Fruit fly (Drosophila melanogaster): ENCODE measurements around the gene msn.

The msn gene

DNA sequence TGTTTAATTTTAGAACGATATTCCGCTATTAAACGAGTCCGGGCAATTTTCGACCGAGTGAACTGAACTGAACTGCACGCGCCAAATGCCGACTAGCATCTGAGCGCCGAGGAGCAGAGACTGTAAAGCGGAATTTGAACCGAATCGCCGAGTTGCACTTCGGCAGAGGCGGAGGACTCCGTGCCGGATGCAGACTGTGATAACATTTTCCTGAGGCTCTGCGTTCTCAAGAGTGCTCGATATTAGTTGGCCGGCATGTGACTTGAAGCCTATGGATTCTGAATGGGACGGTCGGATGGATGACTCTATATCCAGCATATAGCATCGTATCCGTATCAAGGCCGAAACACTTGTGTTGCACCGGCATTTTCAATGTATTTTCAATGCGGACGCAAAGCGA lies 43.6 kb upstream of the msn start, which contains the start of gene Pxn:
Pxn (minus strand) TSS at position 101 of the 400 bp plus-strand sequence.
- TF ChIP-seq CG14711 (tag; optimal IDR thresholded peaks at IDR 0.05) (no peak), Mnt (GFP tag; optimal IDR thresholded peaks at IDR 0.05) (no peak), CG5204 (GFP tag; optimal IDR thresholded peaks at IDR 0.05) (no peak), Crg-1 (GFP tag; optimal IDR thresholded peaks at IDR 0.05) (no peak), cic (GFP tag; optimal IDR thresholded peaks at IDR 0.05) (no peak), CG1620 (GFP tag; optimal IDR thresholded peaks at IDR 0.05) (no peak), pad (GFP tag; optimal IDR thresholded peaks at IDR 0.05) (no peak), CG11617 (GFP tag; optimal IDR thresholded peaks at IDR 0.05) (no peak), toe (GFP tag; optimal IDR thresholded peaks at IDR 0.05) (no peak), CG33017 (tag; optimal IDR thresholded peaks at IDR 0.05) (no peak), ovo (GFP tag; optimal IDR thresholded peaks at IDR 0.05) (no peak), tj (GFP tag; optimal IDR thresholded peaks at IDR 0.05) (no peak), CG12768 (GFP tag; optimal IDR thresholded peaks at IDR 0.05) (no peak), cnc (optimal IDR thresholded peaks at IDR 0.05) (no peak), CG7045 (GFP tag; optimal IDR thresholded peaks at IDR 0.05) (no peak), CG7101 (tag; optimal IDR thresholded peaks at IDR 0.05) (no peak), kay (GFP tag; ENCODE audit: borderline replicate concordance) (no peak), Clk (GFP tag; optimal IDR thresholded peaks at IDR 0.05) (no peak)

DNA sequence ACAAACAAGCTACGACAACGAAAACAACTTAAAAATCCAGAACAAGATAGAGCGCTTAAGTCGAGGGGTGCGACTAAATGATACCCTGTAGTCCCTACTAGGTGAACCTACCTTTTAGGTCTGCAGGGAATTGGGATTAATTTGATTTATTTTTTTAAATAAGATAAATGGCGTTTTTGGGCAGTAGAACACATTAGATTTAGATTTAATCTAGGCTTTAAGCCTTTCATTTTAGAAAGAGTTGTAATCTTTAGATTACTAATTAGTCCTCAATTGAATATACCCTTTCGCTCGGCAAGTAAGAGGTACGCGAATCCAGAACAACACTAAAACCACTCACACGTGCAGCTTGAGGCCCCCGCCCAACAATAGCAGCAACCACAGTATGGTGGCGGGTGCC lies 27.9 kb upstream of the msn start:
- TF ChIP-seq toe (GFP tag; optimal IDR thresholded peaks at IDR 0.05) (no peak), tj (GFP tag; optimal IDR thresholded peaks at IDR 0.05) (no peak), cic (GFP tag; optimal IDR thresholded peaks at IDR 0.05) (no peak), Crg-1 (GFP tag; optimal IDR thresholded peaks at IDR 0.05) (no peak), CG5204 (GFP tag; optimal IDR thresholded peaks at IDR 0.05) (no peak), CG14711 (tag; optimal IDR thresholded peaks at IDR 0.05) (no peak), ovo (GFP tag; optimal IDR thresholded peaks at IDR 0.05) (no peak), CG1620 (GFP tag; optimal IDR thresholded peaks at IDR 0.05) (no peak), pad (GFP tag; optimal IDR thresholded peaks at IDR 0.05) (no peak)

DNA sequence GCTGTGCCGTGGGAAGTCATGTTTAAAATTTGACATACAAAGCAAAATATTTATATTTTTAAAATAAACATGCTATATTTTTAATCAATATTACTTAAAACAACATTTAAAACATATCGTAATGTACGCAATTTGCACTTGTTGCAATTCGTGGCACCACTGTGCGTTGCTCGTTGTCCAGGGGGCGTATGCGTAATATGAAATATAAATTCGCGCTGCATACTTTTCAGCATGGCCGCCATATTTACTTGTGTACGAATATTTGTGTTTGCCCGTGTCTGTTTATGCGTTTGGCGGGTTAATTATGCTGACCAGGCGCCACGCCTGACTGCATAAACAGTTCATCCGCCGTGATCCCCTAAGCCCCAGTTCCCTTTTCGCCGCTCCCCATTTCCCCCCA lies 22.5 kb upstream of the msn start:
- no peak for TF ChIP-seq CG7101 (tag; optimal IDR thresholded peaks at IDR 0.05)
- no peak for TF ChIP-seq Mnt (GFP tag; optimal IDR thresholded peaks at IDR 0.05)
- TF ChIP-seq ovo (GFP tag; optimal IDR thresholded peaks at IDR 0.05): no peak
- no peak for TF ChIP-seq CG1620 (GFP tag; optimal IDR thresholded peaks at IDR 0.05)
- no peak for TF ChIP-seq CG14711 (tag; optimal IDR thresholded peaks at IDR 0.05)
- no peak for TF ChIP-seq CG12768 (GFP tag; optimal IDR thresholded peaks at IDR 0.05)
- no peak for TF ChIP-seq tj (GFP tag; optimal IDR thresholded peaks at IDR 0.05)
- TF ChIP-seq CG7045 (GFP tag; optimal IDR thresholded peaks at IDR 0.05): no peak
- no peak for TF ChIP-seq CG11617 (GFP tag; optimal IDR thresholded peaks at IDR 0.05)
- TF ChIP-seq Hr96 (GFP tag; optimal IDR thresholded peaks at IDR 0.05): no peak
- no peak for TF ChIP-seq bab1 (GFP tag; optimal IDR thresholded peaks at IDR 0.05)

dm6 chr3L:2600144-2600543 lies 13.8 kb upstream of the msn start, which contains the start of gene CG16986:
Gene CG16986 (plus strand): TSS chr3L:2600331.
- TF ChIP-seq CG14711 (tag; optimal IDR thresholded peaks at IDR 0.05) (no peak), Crg-1 (GFP tag; optimal IDR thresholded peaks at IDR 0.05) (no peak), pad (GFP tag; optimal IDR thresholded peaks at IDR 0.05) (no peak), kay (GFP tag; ENCODE audit: borderline replicate concordance) (peak; percentile 26)

dm6 chr3L:2599214-2599730 lies 12.9 kb upstream of the msn start, which contains the start of the genes CG16985 and CG12182:
Gene CG16985 (plus strand): TSS chr3L:2599297.
Gene CG12182 (minus strand): TSS chr3L:2599579.
- TF ChIP-seq Mnt (GFP tag; optimal IDR thresholded peaks at IDR 0.05) (peak; percentile 84), cnc (optimal IDR thresholded peaks at IDR 0.05) (no peak), CG11617 (GFP tag; optimal IDR thresholded peaks at IDR 0.05) (peak; percentile 13), CG12768 (GFP tag; optimal IDR thresholded peaks at IDR 0.05) (peak; percentile 53), CG14711 (tag; optimal IDR thresholded peaks at IDR 0.05) (peak; percentile 0), tj (GFP tag; optimal IDR thresholded peaks at IDR 0.05) (peak; percentile 11), Hr96 (GFP tag; optimal IDR thresholded peaks at IDR 0.05) (no peak), CG7045 (GFP tag; optimal IDR thresholded peaks at IDR 0.05) (no peak), CG7101 (tag; optimal IDR thresholded peaks at IDR 0.05) (no peak), CG33017 (tag; optimal IDR thresholded peaks at IDR 0.05) (peak; percentile 9), toe (GFP tag; optimal IDR thresholded peaks at IDR 0.05) (peak; percentile 28), kay (GFP tag; ENCODE audit: borderline replicate concordance) (no peak), CG1620 (GFP tag; optimal IDR thresholded peaks at IDR 0.05) (peak; percentile 29), CG5204 (GFP tag; optimal IDR thresholded peaks at IDR 0.05) (no peak), bab1 (GFP tag; optimal IDR thresholded peaks at IDR 0.05) (peak; percentile 4), Clk (GFP tag; optimal IDR thresholded peaks at IDR 0.05) (no peak), ovo (GFP tag; optimal IDR thresholded peaks at IDR 0.05) (no peak), cic (GFP tag; optimal IDR thresholded peaks at IDR 0.05) (peak; percentile 98), pad (GFP tag; optimal IDR thresholded peaks at IDR 0.05) (no peak), Crg-1 (GFP tag; optimal IDR thresholded peaks at IDR 0.05) (no peak)

- TF ChIP-seq tj (GFP tag; optimal IDR thresholded peaks at IDR 0.05): no peak
- TF ChIP-seq kay (GFP tag; ENCODE audit: borderline replicate concordance): peak; percentile 62
Observed at dm6 chr3L:2595481-2595880, 9.1 kb upstream of the msn start, which contains the start of gene CG16984. Gene CG16984 (plus strand): TSS chr3L:2595781.

- TF ChIP-seq kay (GFP tag; ENCODE audit: borderline replicate concordance) (peak; percentile 35), CG1620 (GFP tag; optimal IDR thresholded peaks at IDR 0.05) (no peak)
Observed at dm6 chr3L:2590764-2591309, 4.5 kb upstream of the msn start.

Data from whole organism, adult.